Fruit fly (Drosophila melanogaster) whole organism, embryonic: ENCODE measurements around the gene frac.

ENCODE experiments used
- CG15479 ChIP-seq: fragments of 200-800 bp; sonication (Bioruptor generic); optimal IDR thresholded peaks from 3 replicates; lab custom pipeline; 2019; ENCODE audit warnings: missing biosample characterization, mild to moderate bottlenecking, missing genetic modification characterization, moderate library complexity
- CG16815 ChIP-seq: fragments of 200-800 bp; sonication (Bioruptor generic); optimal IDR thresholded peaks from 3 replicates; lab custom pipeline; 2017; ENCODE audit warnings: missing biosample characterization, mild to moderate bottlenecking, missing genetic modification characterization
- CG18619 ChIP-seq: fragments of 200-800 bp; sonication (Bioruptor generic); optimal IDR thresholded peaks from 3 replicates; lab custom pipeline; 2017; ENCODE audit warnings: missing biosample characterization, mild to moderate bottlenecking, missing genetic modification characterization
- CG3726 ChIP-seq: fragments of 200-800 bp; sonication (Bioruptor generic); IDR thresholded peaks from 3 replicates; pipeline ENCODE4, ENCODE4 v1.3.6; 2022; ENCODE audit warnings: missing biosample characterization, missing genetic modification characterization
- CG5953 ChIP-seq: fragments of 200-800 bp; sonication (Bioruptor generic); IDR thresholded peaks from 2 replicates; pipeline ENCODE4 v1.3.6; 2022; ENCODE audit warnings: missing biosample characterization, missing genetic modification characterization
- D19A ChIP-seq: fragments of 200-800 bp; optimal IDR thresholded peaks from 3 replicates; lab custom pipeline; 2019; ENCODE audit warnings: missing biosample characterization, mild to moderate bottlenecking, missing genetic modification characterization, moderate library complexity
- Oli ChIP-seq: fragments of 200-800 bp; sonication (Bioruptor generic); optimal IDR thresholded peaks from 2 replicates; lab custom pipeline; 2018; ENCODE audit warnings: missing biosample characterization, mild to moderate bottlenecking, missing genetic modification characterization, moderate library complexity
- aop ChIP-seq: fragments of 200-800 bp; sonication (Bioruptor generic); IDR thresholded peaks from 2 replicates; pipeline ENCODE4 v1.3.6; 2022; ENCODE audit warnings: missing biosample characterization, missing genetic modification characterization
- fd3F ChIP-seq: fragments of 200-800 bp; sonication (Bioruptor generic); optimal IDR thresholded peaks from 2 replicates; lab custom pipeline; 2018; ENCODE audit warnings: missing biosample characterization, mild to moderate bottlenecking, missing genetic modification characterization, moderate library complexity
- odd ChIP-seq: fragments of 200-800 bp; sonication (Bioruptor generic); optimal IDR thresholded peaks from 2 replicates; lab custom pipeline; 2017; ENCODE audit warnings: missing biosample characterization, mild to moderate bottlenecking, missing genetic modification characterization
- pnt ChIP-seq: fragments of 200-800 bp; sonication (Bioruptor generic); optimal IDR thresholded peaks from 3 replicates; lab custom pipeline; 2016; ENCODE audit warnings: missing biosample characterization, missing genetic modification characterization
- pzg ChIP-seq: fragments of 200-800 bp; sonication (Bioruptor generic); optimal IDR thresholded peaks from 3 replicates; lab custom pipeline; 2018; ENCODE audit warnings: missing biosample characterization, mild to moderate bottlenecking, missing genetic modification characterization, moderate library complexity
- tgo ChIP-seq: fragments of 200-800 bp; sonication (Bioruptor generic); IDR thresholded peaks from 3 replicates; pipeline ENCODE4 v1.3.6; 2022; ENCODE audit warnings: missing biosample characterization, missing genetic modification characterization
- wek ChIP-seq: fragments of 200-800 bp; sonication (Bioruptor generic); optimal IDR thresholded peaks from 3 replicates; lab custom pipeline; 2018; ENCODE audit warnings: missing biosample characterization, mild to moderate bottlenecking, missing genetic modification characterization, moderate library complexity

DNA sequence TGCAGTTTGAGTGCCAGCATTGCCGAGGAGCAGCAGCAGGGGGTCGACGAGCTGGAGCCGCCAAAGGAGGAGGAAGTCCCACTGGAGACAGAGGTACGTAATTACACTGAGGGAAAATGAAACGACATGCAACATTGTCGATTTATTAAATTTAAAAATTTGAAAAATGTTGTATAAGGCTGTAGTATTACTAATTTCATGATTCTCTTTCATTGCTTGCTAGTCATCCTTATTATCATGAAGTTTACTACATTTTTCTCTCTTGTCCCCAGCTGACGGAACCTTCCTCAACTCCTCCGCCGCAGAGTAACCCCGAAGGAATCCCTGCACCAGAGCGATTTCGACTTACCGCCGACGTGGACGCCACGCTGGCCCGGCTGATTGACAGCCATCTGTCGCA is 41.0 kb downstream of the frac start:
- TF ChIP-seq odd (GFP tag; lab: Kevin White, UChicago) (no peak), pnt (GFP tag; lab: Kevin White, UChicago) (no peak), Oli (tag; lab: Kevin White, UChicago) (no peak), pzg (GFP tag; lab: Kevin White, UChicago) (no peak), fd3F (no peak), tgo (GFP tag; lab: Robert Waterston, UW) (no peak), CG18619 (GFP tag; lab: Kevin White, UChicago) (no peak), CG5953 (GFP tag; lab: Robert Waterston, UW) (no peak), CG16815 (GFP tag; lab: Kevin White, UChicago) (no peak), aop (no peak), CG3726 (GFP tag; lab: Robert Waterston, UW) (no peak), wek (GFP tag; lab: Kevin White, UChicago) (no peak), CG15479 (GFP tag; lab: Kevin White, UChicago) (no peak), D19A (tag; lab: Kevin White, UChicago) (no peak)
